Worm (Caenorhabditis elegans) whole organism, midembryonic: ENCODE measurements around the gene F19C7.3.

Experiments
- cog-1 ChIP-seq: sonication (generic microtip); optimal IDR thresholded peaks from 2 replicates; lab custom pipeline; 2016; ENCODE audit warnings: missing genetic modification characterization, missing compliant biosample characterization
- flt-1 ChIP-seq: fragments of 200-800 bp; sonication (Bioruptor generic); IDR thresholded peaks from 2 replicates; pipeline ENCODE4 v1.3.6; 2022; ENCODE audit warnings: missing genetic modification characterization, missing compliant biosample characterization
- klf-2 ChIP-seq: fragments of 200-800 bp; sonication (Bioruptor generic); conservative IDR thresholded peaks from 2 replicates; pipeline ENCODE4 v1.3.6; 2022; ENCODE audit warnings: missing genetic modification reagents, missing genetic modification characterization, missing compliant biosample characterization
- med-1 ChIP-seq: sonication (generic microtip); optimal IDR thresholded peaks from 2 replicates; lab custom pipeline; 2017; ENCODE audit warnings: missing genetic modification characterization, mild to moderate bottlenecking, missing compliant biosample characterization, antibody characterized with exemption, missing genetic modification reagents; ENCODE audit not compliant: insufficient read depth
- ref-1 ChIP-seq: fragments of 200-800 bp; sonication (Bioruptor generic); conservative IDR thresholded peaks from 2 replicates; pipeline ENCODE4 v1.3.6; 2022; ENCODE audit warnings: missing genetic modification reagents, missing genetic modification characterization, missing compliant biosample characterization
- ztf-23 ChIP-seq: fragments of 200-800 bp; sonication (Bioruptor generic); IDR thresholded peaks from 2 replicates; pipeline ENCODE4 v1.3.6; 2022; ENCODE audit warnings: missing genetic modification reagents, missing genetic modification characterization, missing compliant biosample characterization
- ztf-29 ChIP-seq: fragments of 200-800 bp; sonication (Bioruptor generic); IDR thresholded peaks from 2 replicates; pipeline ENCODE4 v1.3.6; 2022; ENCODE audit warnings: missing genetic modification reagents, missing genetic modification characterization, missing compliant biosample characterization

DNA sequence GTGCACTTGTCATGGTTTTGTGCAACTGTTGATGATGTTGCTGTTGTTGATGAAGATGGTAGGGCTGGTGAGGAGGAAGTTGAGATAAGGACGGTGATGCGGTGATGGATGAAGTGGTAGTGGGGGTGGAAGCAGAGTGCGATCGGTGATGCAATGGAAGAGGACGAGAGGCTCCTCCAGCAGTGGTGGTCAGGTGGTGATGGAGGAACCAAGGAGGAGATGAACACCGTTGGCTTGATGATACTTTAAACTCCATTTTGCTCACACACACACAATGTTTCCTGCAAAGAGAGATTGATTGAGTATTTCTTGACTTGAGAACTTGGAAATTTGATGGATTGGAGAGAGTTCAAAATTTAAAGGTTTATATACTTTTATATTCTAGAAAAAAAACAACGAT, 40.9 kb downstream of the F19C7.3 start, which contains the start of gene F19C7.8:
- TF ChIP-seq klf-2 (GFP tag; lab: Robert Waterston, UW) (no peak), flt-1 (no peak), ztf-23 (no peak), ref-1 (no peak), cog-1 (tag; lab: Kevin White, UChicago) (no peak), ztf-29 (GFP tag; lab: Robert Waterston, UW) (no peak), med-1 (no peak)
